Worm (Caenorhabditis elegans): ENCODE measurements around the gene htz-1.

htz-1 gene

DNA sequence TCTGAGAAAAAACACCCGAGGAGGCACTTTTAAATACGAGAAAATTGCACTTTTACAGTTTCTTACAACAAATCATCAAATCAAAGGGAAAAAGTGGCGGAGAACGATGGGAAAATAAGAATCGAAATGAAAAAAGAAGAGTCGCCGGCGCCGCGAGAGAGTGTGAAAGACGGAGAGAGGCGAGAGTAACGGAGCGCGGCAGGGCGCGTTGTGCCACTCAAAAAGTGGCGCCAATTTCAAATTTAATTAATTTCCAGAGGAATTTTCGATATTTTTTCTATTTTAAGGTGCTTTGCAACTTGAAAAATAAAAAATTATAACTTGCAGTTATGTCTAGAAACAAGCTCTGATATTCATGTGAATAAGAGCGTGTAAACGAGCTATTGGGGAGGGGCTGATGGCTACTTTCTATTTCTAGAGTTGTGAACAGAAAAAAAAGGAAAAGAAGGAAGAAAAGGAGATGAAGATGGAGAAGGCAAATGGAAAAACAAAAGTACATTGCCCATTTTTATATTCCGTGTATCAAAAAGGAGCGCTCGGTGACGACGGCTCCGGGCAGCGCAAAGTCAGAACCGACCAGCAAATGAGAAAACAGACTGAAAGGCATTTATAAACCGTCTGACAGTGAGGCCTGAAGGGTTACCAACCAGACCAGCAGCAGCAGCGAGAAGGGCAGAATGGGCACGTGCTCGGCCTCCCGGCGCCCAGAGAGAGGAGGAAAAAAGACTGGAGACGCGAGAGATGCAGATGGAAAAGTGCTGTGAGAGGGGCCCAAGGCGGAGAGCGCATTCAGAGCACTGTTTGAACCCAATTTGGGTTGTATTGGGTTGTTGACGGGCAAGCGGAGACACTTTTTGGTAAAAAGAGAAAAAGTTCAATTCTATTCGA, 25.1 kb downstream of the htz-1 start:
- no peak for TF ChIP-seq nhr-237 (tag; optimal IDR thresholded peaks at IDR 0.05)
- TF ChIP-seq elt-3 (tag; optimal IDR thresholded peaks at IDR 0.05), result no peak
- no peak for TF ChIP-seq hlh-1 (tag; optimal IDR thresholded peaks at IDR 0.05)
- TF ChIP-seq mep-1 (tag; optimal IDR thresholded peaks at IDR 0.05), result no peak
- TF ChIP-seq ceh-39 (tag; optimal IDR thresholded peaks at IDR 0.05), result no peak
- TF ChIP-seq cnd-1 (tag; optimal IDR thresholded peaks at IDR 0.05), result no peak
- no peak for TF ChIP-seq bed-3 (GFP tag; optimal IDR thresholded peaks at IDR 0.05)
- no peak for TF ChIP-seq sem-2 (GFP tag; optimal IDR thresholded peaks at IDR 0.05)
- TF ChIP-seq mls-2 (tag; optimal IDR thresholded peaks at IDR 0.05), result no peak
- TF ChIP-seq blmp-1 (tag; optimal IDR thresholded peaks at IDR 0.05), result no peak
- TF ChIP-seq ceh-83 (GFP tag; optimal IDR thresholded peaks at IDR 0.05), result no peak

DNA sequence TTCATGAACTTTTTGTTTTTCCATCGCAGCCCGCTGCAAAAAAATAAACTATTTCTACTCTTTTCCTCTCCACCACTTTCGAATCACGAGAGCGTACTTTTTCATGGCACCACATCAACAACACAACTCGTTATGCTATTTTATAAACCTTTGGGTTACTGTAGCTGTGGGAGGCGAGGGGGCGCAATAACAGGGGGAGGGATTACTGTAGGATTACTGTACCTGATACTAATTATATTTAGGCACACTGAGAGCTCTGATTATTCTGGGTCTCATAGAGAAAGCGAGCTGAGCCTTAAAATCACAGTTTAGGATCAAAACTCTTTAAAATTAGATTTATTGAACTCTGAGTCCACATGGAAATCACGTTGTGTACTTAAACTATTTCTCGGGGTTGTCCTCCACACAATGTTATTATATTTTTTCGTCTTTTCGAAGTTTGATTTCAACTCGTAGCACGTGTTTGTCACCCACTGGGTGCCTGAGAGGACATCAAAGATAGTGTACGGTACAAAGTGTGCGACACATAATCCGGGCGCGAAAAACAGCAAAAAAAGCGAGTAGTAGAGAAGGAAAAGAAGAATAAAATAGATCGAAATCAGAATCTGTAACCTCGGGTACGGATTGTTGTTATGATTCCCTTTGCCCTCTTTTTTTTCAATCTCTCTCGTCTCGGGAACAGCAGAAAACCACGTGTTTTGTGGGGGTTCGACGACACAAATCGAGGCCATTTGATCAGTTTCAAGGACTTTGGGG, 26.6 kb downstream of the htz-1 start:
- no peak for TF ChIP-seq mep-1 (tag; optimal IDR thresholded peaks at IDR 0.05)
- TF ChIP-seq nhr-12 (tag; optimal IDR thresholded peaks at IDR 0.05), result no peak
- TF ChIP-seq ceh-43 (GFP tag; optimal IDR thresholded peaks at IDR 0.05), result no peak
- TF ChIP-seq sem-2 (GFP tag; optimal IDR thresholded peaks at IDR 0.05), result no peak
- no peak for TF ChIP-seq unc-39 (tag; optimal IDR thresholded peaks at IDR 0.05)
- no peak for TF ChIP-seq lin-32 (GFP tag; optimal IDR thresholded peaks at IDR 0.05)
- TF ChIP-seq tbx-8 (GFP tag; optimal IDR thresholded peaks at IDR 0.05), result no peak
- no peak for TF ChIP-seq ces-1 (GFP tag; optimal IDR thresholded peaks at IDR 0.05)
- TF ChIP-seq nhr-76 (tag; optimal IDR thresholded peaks at IDR 0.05), result no peak
- TF ChIP-seq ztf-11 (tag; optimal IDR thresholded peaks at IDR 0.05), result no peak
- TF ChIP-seq nhr-2 (tag; optimal IDR thresholded peaks at IDR 0.05), result no peak
- no peak for TF ChIP-seq nhr-28 (tag; optimal IDR thresholded peaks at IDR 0.05)

DNA sequence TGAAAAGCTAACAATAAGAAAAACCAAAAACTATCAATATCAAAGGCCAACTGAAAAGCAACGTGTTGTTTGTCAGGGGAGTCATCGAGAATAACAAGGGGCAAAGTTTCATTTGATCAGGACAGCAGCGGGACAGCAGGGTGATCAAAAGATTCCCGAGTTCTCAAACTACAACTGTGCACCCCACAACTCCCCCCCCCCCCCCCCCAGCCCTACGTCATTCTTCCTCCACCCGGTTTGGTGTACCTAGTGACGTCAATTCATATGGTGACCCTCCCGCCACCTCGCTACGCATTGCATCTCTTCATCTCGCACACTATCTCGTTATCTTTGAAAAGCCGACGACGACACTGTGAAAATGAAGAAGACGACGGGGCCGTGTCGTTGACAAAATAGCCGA, 27.8 kb downstream of the htz-1 start:
- no peak for TF ChIP-seq ham-2 (GFP tag; optimal IDR thresholded peaks at IDR 0.05)
- TF ChIP-seq nhr-28 (tag; optimal IDR thresholded peaks at IDR 0.05), result no peak
- no peak for TF ChIP-seq blmp-1 (tag; optimal IDR thresholded peaks at IDR 0.05)
- TF ChIP-seq mep-1 (tag; optimal IDR thresholded peaks at IDR 0.05), result no peak
- no peak for TF ChIP-seq elt-3 (tag; optimal IDR thresholded peaks at IDR 0.05)
- no peak for TF ChIP-seq ceh-83 (GFP tag; optimal IDR thresholded peaks at IDR 0.05)
- no peak for TF ChIP-seq nhr-76 (tag; optimal IDR thresholded peaks at IDR 0.05)
- no peak for TF ChIP-seq lin-13 (tag; optimal IDR thresholded peaks at IDR 0.05)
- TF ChIP-seq lsy-2 (tag; optimal IDR thresholded peaks at IDR 0.05), result no peak
- TF ChIP-seq M03D4.4 (tag; optimal IDR thresholded peaks at IDR 0.05), result no peak
- no peak for TF ChIP-seq nhr-237 (tag; optimal IDR thresholded peaks at IDR 0.05)
- TF ChIP-seq mab-5 (tag; optimal IDR thresholded peaks at IDR 0.05), result no peak
- TF ChIP-seq lin-32 (GFP tag; optimal IDR thresholded peaks at IDR 0.05), result no peak
- TF ChIP-seq snpc-4 (tag; optimal IDR thresholded peaks at IDR 0.05), result no peak
- TF ChIP-seq ztf-11 (tag; optimal IDR thresholded peaks at IDR 0.05), result no peak
- TF ChIP-seq pha-4 (tag; optimal IDR thresholded peaks at IDR 0.05), result no peak
- no peak for TF ChIP-seq mls-2 (tag; optimal IDR thresholded peaks at IDR 0.05)
- TF ChIP-seq ceh-39 (tag; optimal IDR thresholded peaks at IDR 0.05), result no peak
- TF ChIP-seq cnd-1 (tag; optimal IDR thresholded peaks at IDR 0.05), result no peak

DNA sequence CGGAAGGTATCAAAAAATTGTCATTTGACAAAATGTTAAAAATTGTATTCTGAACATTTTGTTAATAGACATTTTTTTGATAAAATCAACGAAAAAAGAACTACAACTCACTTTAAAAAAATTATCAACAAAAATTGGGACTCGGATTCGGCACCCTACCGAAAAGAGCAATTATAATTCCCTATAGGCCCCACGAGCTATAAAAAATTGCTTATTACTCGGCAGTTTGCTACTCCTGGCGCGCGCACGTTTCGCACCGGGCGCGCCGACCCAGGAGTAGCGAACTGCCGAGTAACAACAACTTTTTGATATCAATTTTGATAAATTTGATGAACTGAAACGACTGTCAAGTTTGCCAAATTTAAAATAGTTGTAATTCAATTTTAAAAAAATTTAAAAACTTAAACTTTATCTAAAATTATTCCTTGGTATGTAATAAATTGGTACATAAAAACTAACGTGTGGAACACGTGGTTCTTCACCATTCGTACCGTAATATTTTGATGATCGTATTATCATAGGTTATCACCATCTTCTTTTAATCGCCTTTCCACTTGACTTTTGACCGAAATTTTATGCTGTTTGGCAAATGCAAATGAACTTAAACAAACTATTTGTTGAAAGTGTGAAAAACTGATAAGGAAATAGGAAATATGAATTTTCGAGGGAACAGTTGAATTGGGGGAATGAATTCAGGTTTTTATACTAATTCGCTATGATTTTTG, 29.5 kb downstream of the htz-1 start:
- TF ChIP-seq ceh-43 (GFP tag; optimal IDR thresholded peaks at IDR 0.05) (no peak), cnd-1 (tag; optimal IDR thresholded peaks at IDR 0.05) (no peak), tbx-8 (GFP tag; optimal IDR thresholded peaks at IDR 0.05) (no peak), bed-3 (GFP tag; optimal IDR thresholded peaks at IDR 0.05) (no peak), pha-4 (tag; optimal IDR thresholded peaks at IDR 0.05) (no peak), ceh-83 (GFP tag; optimal IDR thresholded peaks at IDR 0.05) (no peak), unc-39 (tag; optimal IDR thresholded peaks at IDR 0.05) (no peak), hlh-1 (tag; optimal IDR thresholded peaks at IDR 0.05) (no peak), ztf-11 (tag; optimal IDR thresholded peaks at IDR 0.05) (no peak), nhr-76 (tag; optimal IDR thresholded peaks at IDR 0.05) (no peak), sem-2 (GFP tag; optimal IDR thresholded peaks at IDR 0.05) (no peak), M03D4.4 (tag; optimal IDR thresholded peaks at IDR 0.05) (no peak), lin-13 (tag; optimal IDR thresholded peaks at IDR 0.05) (no peak), lin-32 (GFP tag; optimal IDR thresholded peaks at IDR 0.05) (no peak), mls-2 (tag; optimal IDR thresholded peaks at IDR 0.05) (no peak), sptf-1 (tag; optimal IDR thresholded peaks at IDR 0.05) (no peak), ham-2 (GFP tag; optimal IDR thresholded peaks at IDR 0.05) (no peak), mab-5 (tag; optimal IDR thresholded peaks at IDR 0.05) (no peak), elt-1 (tag; optimal IDR thresholded peaks at IDR 0.05; ENCODE audit: borderline replicate concordance, insufficient read depth) (no peak), drap-1 (GFP tag; optimal IDR thresholded peaks at IDR 0.05) (no peak)

All from whole organism, mixed stage, embryonic.